Worm (Caenorhabditis elegans) whole organism, mixed stage, embryonic: ENCODE data around the gene lgg-3.

ENCODE experiments used
- M03D4.4 ChIP-seq: sonication (generic microtip); optimal IDR thresholded peaks from 2 replicates; lab custom pipeline; 2017; ENCODE audit warnings: mild to moderate bottlenecking, missing genetic modification characterization, missing compliant biosample characterization
- bed-3 ChIP-seq: fragments of 200-800 bp; sonication (Bioruptor generic); optimal IDR thresholded peaks from 3 replicates; lab custom pipeline; 2018; ENCODE audit warnings: mild to moderate bottlenecking, missing genetic modification characterization, moderate library complexity, missing compliant biosample characterization
- blmp-1 ChIP-seq: fragments of 150-350 bp; optimal IDR thresholded peaks from 2 replicates; lab custom pipeline; 2014; ENCODE audit warnings: missing biosample characterization, missing genetic modification characterization
- ceh-39 ChIP-seq: fragments of 150-350 bp; optimal IDR thresholded peaks from 2 replicates; lab custom pipeline; 2014; ENCODE audit warnings: missing biosample characterization, missing genetic modification characterization
- ceh-43 ChIP-seq: fragments of 200-800 bp; sonication (Bioruptor generic); optimal IDR thresholded peaks from 2 replicates; lab custom pipeline; 2018; ENCODE audit warnings: mild to moderate bottlenecking, missing genetic modification characterization, moderate library complexity, missing compliant biosample characterization
- ceh-83 ChIP-seq: fragments of 200-800 bp; sonication (Bioruptor generic); optimal IDR thresholded peaks from 2 replicates; lab custom pipeline; 2018; ENCODE audit warnings: mild to moderate bottlenecking, missing genetic modification characterization, missing compliant biosample characterization
- ces-1 ChIP-seq: fragments of 150-350 bp; optimal IDR thresholded peaks from 2 replicates; lab custom pipeline; 2014; ENCODE audit warnings: missing biosample characterization, missing genetic modification reagents, missing genetic modification characterization
- cnd-1 ChIP-seq: fragments of 200-800 bp; sonication (Bioruptor generic); optimal IDR thresholded peaks from 2 replicates; lab custom pipeline; 2018; ENCODE audit warnings: mild to moderate bottlenecking, missing genetic modification characterization, missing compliant biosample characterization
- drap-1 ChIP-seq: fragments of 200-800 bp; sonication (Bioruptor generic); optimal IDR thresholded peaks from 3 replicates; lab custom pipeline; 2018; ENCODE audit warnings: mild to moderate bottlenecking, missing genetic modification characterization, missing compliant biosample characterization
- elt-1 ChIP-seq: sonication (generic microtip); optimal IDR thresholded peaks from 2 replicates; lab custom pipeline; 2017; ENCODE audit warnings: missing genetic modification characterization, mild to moderate bottlenecking, missing compliant biosample characterization, antibody characterized with exemption, moderate library complexity, borderline replicate concordance; ENCODE audit not compliant: insufficient read depth
- elt-3 ChIP-seq: fragments of 150-350 bp; optimal IDR thresholded peaks from 2 replicates; lab custom pipeline; 2014; ENCODE audit warnings: missing biosample characterization, missing genetic modification characterization
- flh-1 ChIP-seq: fragments of 200-800 bp; sonication (Bioruptor generic); optimal IDR thresholded peaks from 2 replicates; lab custom pipeline; 2018; ENCODE audit warnings: mild to moderate bottlenecking, missing genetic modification characterization, moderate library complexity, missing compliant biosample characterization
- ham-2 ChIP-seq: fragments of 200-800 bp; sonication (Bioruptor generic); optimal IDR thresholded peaks from 2 replicates; lab custom pipeline; 2018; ENCODE audit warnings: mild to moderate bottlenecking, missing genetic modification characterization, missing compliant biosample characterization
- hlh-1 ChIP-seq: fragments of 150-350 bp; optimal IDR thresholded peaks from 2 replicates; lab custom pipeline; 2014; ENCODE audit warnings: missing biosample characterization, missing genetic modification reagents, missing genetic modification characterization
- lin-13 ChIP-seq: fragments of 150-350 bp; optimal IDR thresholded peaks from 2 replicates; lab custom pipeline; 2014; ENCODE audit warnings: missing biosample characterization, missing genetic modification characterization
- lin-32 ChIP-seq: fragments of 200-800 bp; sonication (Bioruptor generic); optimal IDR thresholded peaks from 2 replicates; lab custom pipeline; 2018; ENCODE audit warnings: mild to moderate bottlenecking, missing genetic modification characterization, missing compliant biosample characterization
- lsy-2 ChIP-seq: fragments of 150-350 bp; optimal IDR thresholded peaks from 2 replicates; lab custom pipeline; 2014; ENCODE audit warnings: missing biosample characterization, missing genetic modification characterization
- mab-5 ChIP-seq: fragments of 150-350 bp; optimal IDR thresholded peaks from 2 replicates; lab custom pipeline; 2014; ENCODE audit warnings: missing biosample characterization, missing genetic modification characterization
- mep-1 ChIP-seq: fragments of 150-350 bp; optimal IDR thresholded peaks from 2 replicates; lab custom pipeline; 2017; ENCODE audit warnings: missing biosample characterization, missing genetic modification reagents, missing genetic modification characterization, inconsistent platforms
- mls-2 ChIP-seq: sonication (generic microtip); optimal IDR thresholded peaks from 2 replicates; lab custom pipeline; 2016; ENCODE audit warnings: mild to moderate bottlenecking, missing genetic modification characterization, moderate library complexity, missing compliant biosample characterization
- nhr-12 ChIP-seq: fragments of 150-350 bp; optimal IDR thresholded peaks from 2 replicates; lab custom pipeline; 2014; ENCODE audit warnings: missing biosample characterization, missing genetic modification characterization
- nhr-2 ChIP-seq: fragments of 150-350 bp; optimal IDR thresholded peaks from 2 replicates; lab custom pipeline; 2014; ENCODE audit warnings: missing biosample characterization, missing genetic modification characterization
- nhr-237 ChIP-seq: fragments of 150-350 bp; optimal IDR thresholded peaks from 2 replicates; lab custom pipeline; 2014; ENCODE audit warnings: missing biosample characterization, missing genetic modification characterization
- nhr-28 ChIP-seq: fragments of 150-350 bp; optimal IDR thresholded peaks from 2 replicates; lab custom pipeline; 2014; ENCODE audit warnings: missing biosample characterization, missing genetic modification characterization
- pha-4 ChIP-seq: fragments of 150-350 bp; optimal IDR thresholded peaks from 2 replicates; lab custom pipeline; 2018; ENCODE audit warnings: missing biosample characterization, missing genetic modification reagents, missing genetic modification characterization
- snpc-4 ChIP-seq: fragments of 150-350 bp; optimal IDR thresholded peaks from 2 replicates; lab custom pipeline; 2014; ENCODE audit warnings: missing biosample characterization, missing genetic modification characterization
- tbx-8 ChIP-seq: fragments of 200-800 bp; sonication (Bioruptor generic); optimal IDR thresholded peaks from 2 replicates; lab custom pipeline; 2018; ENCODE audit warnings: mild to moderate bottlenecking, missing genetic modification characterization, moderate library complexity, missing compliant biosample characterization
- unc-39 ChIP-seq: fragments of 150-350 bp; optimal IDR thresholded peaks from 2 replicates; lab custom pipeline; 2014; ENCODE audit warnings: missing biosample characterization, missing genetic modification characterization
- unc-62 ChIP-seq: fragments of 150-350 bp; optimal IDR thresholded peaks from 2 replicates; lab custom pipeline; 2014; ENCODE audit warnings: missing biosample characterization, missing genetic modification reagents, missing genetic modification characterization
- zip-8 ChIP-seq: fragments of 150-350 bp; optimal IDR thresholded peaks from 2 replicates; lab custom pipeline; 2014; ENCODE audit warnings: missing biosample characterization, missing genetic modification characterization
- ztf-11 ChIP-seq: fragments of 150-350 bp; optimal IDR thresholded peaks from 2 replicates; lab custom pipeline; 2014; ENCODE audit warnings: missing biosample characterization, missing genetic modification characterization

The lgg-3 gene

ce11 chrIII:5663521-5663920 is 34.3 kb downstream of the lgg-3 start:
- no peak for TF ChIP-seq unc-62
- no peak for TF ChIP-seq M03D4.4 (tag; lab: Kevin White, UChicago)
- no peak for TF ChIP-seq elt-3 (tag; lab: Kevin White, UChicago)
- TF ChIP-seq mab-5 (tag; lab: Kevin White, UChicago), result no peak
- TF ChIP-seq cnd-1 (tag; lab: Kevin White, UChicago), result no peak
- TF ChIP-seq flh-1 (GFP tag; lab: Kevin White, UChicago), result no peak
- TF ChIP-seq zip-8, result no peak
- TF ChIP-seq mls-2 (tag; lab: Kevin White, UChicago), result no peak
- no peak for TF ChIP-seq drap-1 (GFP tag; lab: Kevin White, UChicago)
- no peak for TF ChIP-seq unc-39 (tag; lab: Kevin White, UChicago)
- no peak for TF ChIP-seq lsy-2
- TF ChIP-seq ceh-39 (tag; lab: Kevin White, UChicago), result no peak
- TF ChIP-seq blmp-1, result no peak
- no peak for TF ChIP-seq ceh-83 (GFP tag; lab: Kevin White, UChicago)
- TF ChIP-seq nhr-28 (tag; lab: Kevin White, UChicago), result no peak
- TF ChIP-seq hlh-1 (tag; lab: Kevin White, UChicago), result no peak
- no peak for TF ChIP-seq elt-1 (tag; lab: Kevin White, UChicago)
- no peak for TF ChIP-seq ces-1 (GFP tag; lab: Kevin White, UChicago)
- TF ChIP-seq ztf-11 (tag; lab: Kevin White, UChicago), result no peak

- TF ChIP-seq mep-1 (no peak), ham-2 (GFP tag; lab: Kevin White, UChicago) (peak; percentile 42), pha-4 (tag; lab: Kevin White, UChicago) (no peak), zip-8 (peak; percentile 99)
Measured at ce11 chrIII:5660976-5661375, 36.8 kb downstream of the lgg-3 start, which contains the start of gene F54E7.6. TSS of gene F54E7.6 (minus strand) at chrIII:5661085.

- TF ChIP-seq snpc-4 (tag; lab: Kevin White, UChicago), result no peak
- no peak for TF ChIP-seq nhr-237
- no peak for TF ChIP-seq lin-13 (tag; lab: Kevin White, UChicago)
- TF ChIP-seq bed-3 (GFP tag; lab: Kevin White, UChicago), result no peak
- TF ChIP-seq lsy-2, result no peak
- no peak for TF ChIP-seq mep-1
- TF ChIP-seq drap-1 (GFP tag; lab: Kevin White, UChicago), result no peak
- no peak for TF ChIP-seq tbx-8 (GFP tag; lab: Kevin White, UChicago)
Measured at ce11 chrIII:5656941-5657340, 40.9 kb downstream of the lgg-3 start, which contains the start of gene sdz-21. TSS of gene sdz-21 (minus strand) at chrIII:5657041.

- no peak for TF ChIP-seq elt-3 (tag; lab: Kevin White, UChicago)
- TF ChIP-seq lin-32 (GFP tag; lab: Kevin White, UChicago), result no peak
- TF ChIP-seq ceh-39 (tag; lab: Kevin White, UChicago), result no peak
- no peak for TF ChIP-seq nhr-2 (tag; lab: Kevin White, UChicago)
- TF ChIP-seq ceh-43 (GFP tag; lab: Kevin White, UChicago), result no peak
- no peak for TF ChIP-seq pha-4 (tag; lab: Kevin White, UChicago)
- no peak for TF ChIP-seq ztf-11 (tag; lab: Kevin White, UChicago)
- no peak for TF ChIP-seq drap-1 (GFP tag; lab: Kevin White, UChicago)
- no peak for TF ChIP-seq nhr-12 (tag; lab: Kevin White, UChicago)
Measured at ce11 chrIII:5653692-5654105, 44.1 kb downstream of the lgg-3 start.
